Worm (Caenorhabditis elegans) whole organism, young adult: ENCODE results near the gene nstp-7.

ENCODE experiments used
- B0019.2 ChIP-seq: fragments of 200-800 bp; sonication (Bioruptor generic); conservative IDR thresholded peaks from 2 replicates; pipeline ENCODE4 v1.3.6; 2022; ENCODE audit warnings: missing genetic modification reagents, missing genetic modification characterization, missing compliant biosample characterization
- B0336.3 ChIP-seq: fragments of 200-800 bp; sonication (Bioruptor generic); IDR thresholded peaks from 2 replicates; pipeline ENCODE4 v1.3.6; 2022; ENCODE audit warnings: missing genetic modification characterization, missing compliant biosample characterization
- F37B4.10 ChIP-seq: fragments of 200-800 bp; sonication (Bioruptor generic); IDR thresholded peaks from 2 replicates; pipeline ENCODE4 v1.3.6; 2022; ENCODE audit warnings: missing genetic modification characterization, missing compliant biosample characterization
- T07F8.4 ChIP-seq: sonication (generic microtip); optimal IDR thresholded peaks from 2 replicates; lab custom pipeline; 2016; ENCODE audit warnings: mild to moderate bottlenecking, missing genetic modification characterization, moderate library complexity, missing compliant biosample characterization
- ama-1 ChIP-seq, 3 experiments: fragments of 150-350 bp in 1 of 3; sonication (generic microtip) in 2 of 3; optimal IDR thresholded peaks; 2 replicates each; lab custom pipeline; 2014 to 2018; ENCODE audit warnings: missing biosample characterization in 2 of 3, missing genetic modification characterization in 2 of 3, missing genetic modification reagents in 2 of 3
- bed-2 ChIP-seq: fragments of 200-800 bp; sonication (Bioruptor generic); IDR thresholded peaks from 2 replicates; pipeline ENCODE4 v1.3.6; 2022; ENCODE audit warnings: missing genetic modification reagents, missing genetic modification characterization, missing compliant biosample characterization
- chd-7 ChIP-seq: sonication (generic microtip); optimal IDR thresholded peaks from 2 replicates; lab custom pipeline; 2016; ENCODE audit warnings: mild to moderate bottlenecking, missing genetic modification characterization, moderate library complexity, missing compliant biosample characterization
- dpl-1 ChIP-seq: fragments of 150-350 bp; optimal IDR thresholded peaks from 2 replicates; lab custom pipeline; 2014; ENCODE audit warnings: missing biosample characterization, missing genetic modification reagents, missing genetic modification characterization
- efl-1 ChIP-seq: fragments of 150-350 bp; optimal IDR thresholded peaks from 2 replicates; lab custom pipeline; 2014; ENCODE audit warnings: missing biosample characterization, missing genetic modification reagents, missing genetic modification characterization
- snpc-1.1 ChIP-seq: sonication (generic microtip); optimal IDR thresholded peaks from 2 replicates; lab custom pipeline; 2017; ENCODE audit warnings: missing genetic modification characterization, mild to moderate bottlenecking, missing compliant biosample characterization, antibody characterized with exemption, moderate library complexity, missing genotype, missing genetic modification reagents; ENCODE audit not compliant: insufficient read depth
- snpc-4 ChIP-seq, 5 experiments: fragments of 150-350 bp in 1 of 5; sonication (generic microtip) in 4 of 5; optimal IDR thresholded peaks; 2 replicates each; lab custom pipeline; 2014 to 2018; ENCODE audit warnings: missing genetic modification characterization in 5 of 5, missing biosample characterization in 3 of 5, antibody characterized with exemption in 2 of 5, mild to moderate bottlenecking in 2 of 5, missing compliant biosample characterization in 2 of 5, missing genotype in 2 of 5, moderate library complexity in 2 of 5, missing genetic modification reagents in 1 of 5
- unc-130 ChIP-seq: sonication (generic microtip); optimal IDR thresholded peaks from 2 replicates; lab custom pipeline; 2016; ENCODE audit warnings: missing genetic modification reagents, missing genetic modification characterization, missing compliant biosample characterization
- unc-62 ChIP-seq: fragments of 150-350 bp; optimal IDR thresholded peaks from 2 replicates; lab custom pipeline; 2014; ENCODE audit warnings: missing biosample characterization, missing genetic modification reagents, missing genetic modification characterization
- ztf-18 ChIP-seq: sonication (generic microtip); optimal IDR thresholded peaks from 2 replicates; lab custom pipeline; 2016; ENCODE audit warnings: missing genotype, mild to moderate bottlenecking, missing genetic modification characterization, missing compliant biosample characterization

- no peak for TF ChIP-seq ama-1 (optimal IDR thresholded peaks at IDR 0.05; lab: Kevin White, UChicago)
- no peak for TF ChIP-seq ama-1 (GFP tag; optimal IDR thresholded peaks at IDR 0.05; lab: Kevin White, UChicago)
- no peak for TF ChIP-seq snpc-1.1 (tag; lab: Kevin White, UChicago)
- no peak for TF ChIP-seq unc-130 (GFP tag; lab: Kevin White, UChicago)
- TF ChIP-seq chd-7 (tag; lab: Kevin White, UChicago), result no peak
- no peak for TF ChIP-seq unc-62 (GFP tag; lab: Kevin White, UChicago)
- no peak for TF ChIP-seq efl-1 (GFP tag; lab: Kevin White, UChicago)
- TF ChIP-seq snpc-4 (GFP tag; optimal IDR thresholded peaks at IDR 0.05; lab: Kevin White, UChicago), result no peak
- no peak for TF ChIP-seq snpc-4 (tag; optimal IDR thresholded peaks at IDR 0.05; lab: Kevin White, UChicago)
- no peak for TF ChIP-seq F37B4.10 (GFP tag; lab: Robert Waterston, UW)
- no peak for TF ChIP-seq B0019.2 (GFP tag; lab: Robert Waterston, UW)
- TF ChIP-seq B0336.3 (GFP tag; lab: Robert Waterston, UW), result no peak
- no peak for TF ChIP-seq T07F8.4 (tag; lab: Kevin White, UChicago)
- TF ChIP-seq bed-2 (GFP tag; lab: Robert Waterston, UW), result no peak
- TF ChIP-seq ztf-18 (tag; lab: Kevin White, UChicago), result no peak
- no peak for TF ChIP-seq dpl-1 (GFP tag; lab: Kevin White, UChicago)
Measured at ce11 chrV:534176-534575, 47.5 kb upstream of the nstp-7 start, which contains the start of gene nhr-132.
